Worm (Caenorhabditis elegans): ENCODE data around the gene pals-30.

pals-30 gene

DNA sequence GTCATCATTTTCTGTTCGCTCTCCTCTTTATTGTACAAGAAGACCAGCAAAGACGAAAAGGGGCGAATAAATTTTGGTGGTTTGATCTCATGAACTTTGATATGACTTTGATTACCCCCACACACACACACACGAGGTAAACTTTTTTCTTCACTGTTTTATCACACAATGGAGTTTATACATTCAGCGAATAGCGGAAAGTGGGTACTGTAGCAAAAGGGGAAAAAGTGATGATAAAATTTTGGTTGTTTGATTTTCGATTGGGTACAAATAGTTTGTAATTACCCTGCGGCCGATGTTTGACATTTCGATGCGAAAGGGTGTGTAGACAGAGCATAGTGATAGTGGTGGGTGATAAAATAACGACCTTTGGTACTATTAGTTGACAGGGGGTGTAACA, 42.5 kb upstream of the pals-30 start (continued):
- TF ChIP-seq php-3 (GFP tag; IDR thresholded peaks at IDR 0.05) (peak; percentile 98), hlh-30 (tag; optimal IDR thresholded peaks at IDR 0.05; ENCODE audit: insufficient read depth) (peak; percentile 92), dpl-1 (GFP tag; optimal IDR thresholded peaks at IDR 0.05) (peak; percentile 41), sdz-12 (GFP tag; optimal IDR thresholded peaks at IDR 0.05) (no peak), aha-1 (tag) (peak; percentile 81), F37D6.2 (tag; optimal IDR thresholded peaks at IDR 0.05) (no peak), spr-3 (GFP tag; optimal IDR thresholded peaks at IDR 0.05) (no peak), mxl-3 (GFP tag; optimal IDR thresholded peaks at IDR 0.05) (peak; percentile 91), daf-12 (tag; optimal IDR thresholded peaks at IDR 0.05) (no peak), unc-39 (tag; optimal IDR thresholded peaks at IDR 0.05) (no peak), lsy-2 (tag; optimal IDR thresholded peaks at IDR 0.05) (peak; percentile 85 to 96), ctbp-1 (GFP tag; IDR thresholded peaks at IDR 0.05) (no peak), cey-2 (tag; optimal IDR thresholded peaks at IDR 0.05; ENCODE audit: borderline replicate concordance, insufficient read depth) (peak; percentile 92), nhr-41 (GFP tag; IDR thresholded peaks at IDR 0.05) (no peak; the same call in 1 of the 2 replicates), nhr-10 (tag; optimal IDR thresholded peaks at IDR 0.05) (peak; percentile 95)

DNA sequence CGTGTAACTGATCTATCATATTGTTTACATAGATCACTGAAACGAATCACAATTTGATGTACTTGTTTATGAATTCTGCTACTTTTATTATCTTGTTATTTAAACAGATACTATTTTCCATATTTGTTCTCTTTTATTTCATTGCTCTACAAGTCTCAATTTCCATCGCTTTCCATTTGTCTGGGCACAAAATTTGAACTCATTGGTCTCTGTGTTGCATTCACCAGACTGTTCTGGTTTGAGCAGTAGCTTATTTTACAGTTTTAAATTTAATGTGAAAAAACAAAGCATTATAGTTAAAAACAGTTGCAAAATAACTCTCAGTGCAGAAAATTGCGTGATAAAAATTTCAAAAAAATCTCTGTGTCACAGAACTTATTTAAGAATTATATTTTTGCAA, 35.8 kb upstream of the pals-30 start:
- TF ChIP-seq ceh-20 (GFP tag; IDR thresholded peaks at IDR 0.05), result no peak
- no peak for TF ChIP-seq lim-7 (GFP tag; IDR thresholded peaks at IDR 0.05)
- TF ChIP-seq F26F4.8 (GFP tag; conservative IDR thresholded peaks at IDR 0.05), result no peak
- TF ChIP-seq mxl-2 (GFP tag; conservative IDR thresholded peaks at IDR 0.05), result no peak
- TF ChIP-seq zfp-3 (GFP tag; conservative IDR thresholded peaks at IDR 0.05), result no peak
- no peak for TF ChIP-seq lin-15B (tag; optimal IDR thresholded peaks at IDR 0.05)
- no peak for TF ChIP-seq arid-1 (GFP tag; conservative IDR thresholded peaks at IDR 0.05)
- no peak for TF ChIP-seq nhr-28 (tag; optimal IDR thresholded peaks at IDR 0.05)
- TF ChIP-seq aha-1 (tag), result no peak
- TF ChIP-seq egl-27 (tag; optimal IDR thresholded peaks at IDR 0.05), result no peak
- no peak for TF ChIP-seq nhr-111 (GFP tag; optimal IDR thresholded peaks at IDR 0.05)
- TF ChIP-seq F37D6.2 (tag; optimal IDR thresholded peaks at IDR 0.05), result no peak
- TF ChIP-seq nhr-48 (tag; optimal IDR thresholded peaks at IDR 0.05), result no peak
- TF ChIP-seq ceh-28 (tag; optimal IDR thresholded peaks at IDR 0.05), result no peak
- TF ChIP-seq D1046.2 (GFP tag; IDR thresholded peaks at IDR 0.05), result no peak
- TF ChIP-seq Y48G9A.11 (GFP tag; IDR thresholded peaks at IDR 0.05), result no peak

DNA sequence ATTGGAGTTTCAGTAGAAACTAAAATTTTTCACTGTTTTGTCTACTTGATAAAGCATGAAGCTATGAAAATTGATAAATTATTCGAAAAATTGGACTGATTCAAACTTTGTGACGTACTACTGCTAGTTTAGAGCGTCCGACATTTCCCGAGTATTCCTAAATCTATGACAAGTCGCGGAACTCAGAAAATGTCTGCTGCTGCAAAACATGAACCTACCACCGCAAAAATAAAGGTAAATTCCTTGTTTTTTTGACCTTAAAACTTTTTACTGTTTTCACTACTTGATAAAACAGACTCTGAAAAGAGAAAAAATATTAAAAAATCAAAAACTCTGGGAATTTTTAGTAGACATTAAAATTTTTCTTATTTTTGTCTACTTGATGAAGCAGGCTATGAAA, 35.0 kb upstream of the pals-30 start:
- TF ChIP-seq lsy-2 (tag; optimal IDR thresholded peaks at IDR 0.05), result no peak
- peak; percentile 76 for TF ChIP-seq snpc-1.2 (GFP tag; IDR thresholded peaks at IDR 0.05)

DNA sequence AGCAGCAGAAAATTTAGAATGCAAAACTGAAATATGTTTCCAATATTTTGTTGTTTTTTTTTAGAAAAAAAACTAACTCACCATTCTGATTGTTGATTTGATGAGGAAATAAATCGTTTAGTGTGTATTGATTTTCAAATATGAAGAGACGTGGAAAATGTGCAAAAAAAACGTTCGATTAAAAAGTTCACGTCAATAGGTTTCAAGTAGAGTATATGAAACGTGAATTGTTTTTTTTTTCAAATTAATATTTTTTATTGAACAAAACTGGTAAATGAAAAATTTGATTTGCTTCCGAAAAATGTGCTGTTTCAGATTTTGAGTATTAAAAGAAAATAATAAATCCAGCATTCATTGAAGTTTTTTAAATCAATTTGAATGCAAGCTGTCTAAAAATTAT, 29.2 kb upstream of the pals-30 start, which contains the start of gene irld-18:
Gene irld-18, minus strand, starts transcription at position 101 of the 400 bp plus-strand sequence.
- TF ChIP-seq lir-3 (tag; optimal IDR thresholded peaks at IDR 0.05), result no peak

DNA sequence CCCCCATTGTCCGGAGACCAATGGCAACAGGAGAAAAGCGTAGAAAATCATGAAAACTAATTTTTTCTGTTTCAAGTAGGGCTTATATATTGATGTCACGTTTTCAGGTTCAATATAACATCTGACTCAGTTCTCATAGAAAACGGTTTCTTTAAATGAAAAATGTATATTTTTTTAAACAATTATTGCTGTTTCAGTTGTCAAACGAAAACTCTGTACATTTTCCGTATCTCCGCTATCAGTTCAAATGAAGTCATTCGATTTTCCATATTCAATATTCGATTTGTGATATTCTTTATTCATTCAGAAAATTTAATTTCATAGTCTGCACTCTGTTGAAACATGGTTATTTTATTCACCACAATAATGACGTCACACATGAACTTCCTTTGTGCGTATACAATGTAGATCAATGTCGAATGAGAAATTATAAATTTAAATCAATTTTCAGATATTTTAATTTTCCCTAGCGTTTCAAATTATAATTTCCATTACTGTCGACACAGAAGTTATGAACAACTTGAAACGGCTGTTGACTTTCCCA, 27.0 kb upstream of the pals-30 start, which contains the start of gene Y57G11B.8:
Gene Y57G11B.8, minus strand, starts transcription at position 51 of the 544 bp plus-strand sequence.
- peak in 1 of 2 experiments; percentile 93 for TF ChIP-seq unc-62 (GFP tag; optimal IDR thresholded peaks at IDR 0.05 in 1 of 2)
- no peak for TF ChIP-seq unc-62 (tag; optimal IDR thresholded peaks at IDR 0.05)
- no peak for TF ChIP-seq hmg-1.1 (GFP tag; IDR thresholded peaks at IDR 0.05)
